Worm (Caenorhabditis elegans) whole organism, young adult: Measurements from ENCODE around the gene arx-2.

ENCODE experiments used
- ama-1 ChIP-seq, 3 experiments: fragments of 150-350 bp in 1 of 3; sonication (generic microtip) in 2 of 3; optimal IDR thresholded peaks; 2 replicates each; lab custom pipeline; 2014 to 2018; ENCODE audit warnings: missing biosample characterization in 2 of 3, missing genetic modification characterization in 2 of 3, missing genetic modification reagents in 2 of 3
- attf-5 ChIP-seq: fragments of 200-800 bp; sonication (Bioruptor generic); optimal IDR thresholded peaks from 2 replicates; lab custom pipeline; 2018; ENCODE audit warnings: mild to moderate bottlenecking, missing genetic modification characterization, missing compliant biosample characterization
- egrh-3 ChIP-seq: fragments of 200-800 bp; sonication (Bioruptor generic); IDR thresholded peaks from 2 replicates; pipeline ENCODE4 v1.3.6; 2022; ENCODE audit warnings: missing genetic modification reagents, missing genetic modification characterization, missing compliant biosample characterization
- him-1 ChIP-seq: sonication (generic microtip); optimal IDR thresholded peaks from 2 replicates; lab custom pipeline; 2016; ENCODE audit warnings: missing genotype, missing genetic modification reagents, missing genetic modification characterization, missing compliant biosample characterization
- nhr-179 ChIP-seq: sonication (generic microtip); optimal IDR thresholded peaks from 2 replicates; lab custom pipeline; 2016; ENCODE audit warnings: mild to moderate bottlenecking, missing genetic modification characterization, missing compliant biosample characterization
- nhr-90 ChIP-seq: sonication (generic microtip); optimal IDR thresholded peaks from 2 replicates; lab custom pipeline; 2016; ENCODE audit warnings: missing genotype, mild to moderate bottlenecking, missing genetic modification characterization, missing compliant biosample characterization
- pha-4 ChIP-seq: fragments of 150-350 bp; sonication (generic microtip); optimal IDR thresholded peaks from 2 replicates; lab custom pipeline; 2014; ENCODE audit warnings: missing biosample characterization, missing genetic modification reagents, missing genetic modification characterization
- rec-8 ChIP-seq, 2 experiments: sonication (generic microtip); optimal IDR thresholded peaks; 2 replicates each; lab custom pipeline; 2016; ENCODE audit warnings: mild to moderate bottlenecking in 2 of 2, missing genetic modification characterization in 2 of 2, missing genetic modification reagents in 2 of 2, missing genotype in 2 of 2, missing biosample characterization in 1 of 2, missing compliant biosample characterization in 1 of 2, moderate library complexity in 1 of 2
- sea-2 ChIP-seq: fragments of 200-800 bp; sonication (Bioruptor generic); IDR thresholded peaks from 2 replicates; pipeline ENCODE4 v1.3.6; 2022; ENCODE audit warnings: missing genetic modification characterization, missing compliant biosample characterization
- ztf-18 ChIP-seq: sonication (generic microtip); optimal IDR thresholded peaks from 2 replicates; lab custom pipeline; 2016; ENCODE audit warnings: missing genotype, mild to moderate bottlenecking, missing genetic modification characterization, missing compliant biosample characterization

- TF ChIP-seq nhr-90 (tag; lab: Kevin White, UChicago) (no peak), ama-1 (optimal IDR thresholded peaks at IDR 0.05; lab: Kevin White, UChicago) (no peak), ama-1 (GFP tag; optimal IDR thresholded peaks at IDR 0.05; lab: Kevin White, UChicago) (no peak), him-1 (tag; lab: Kevin White, UChicago) (no peak), egrh-3 (no peak), nhr-179 (tag; lab: Kevin White, UChicago) (no peak), sea-2 (no peak), pha-4 (tag; lab: Kevin White, UChicago) (no peak), attf-5 (no peak), ztf-18 (no peak), rec-8 (tag; optimal IDR thresholded peaks at IDR 0.05; lab: Kevin White, UChicago) (no peak)
These were observed 41.1 kb upstream of the arx-2 start, which contains the start of gene AC3.12 for ce11 chrV:10379293-10379692.
